Fruit fly (Drosophila melanogaster) whole organism: ENCODE measurements around the gene mRpS23.

ENCODE experiments used
- CG8478 ChIP-seq: fragments of >200 bp; optimal IDR thresholded peaks from 2 replicates; lab custom pipeline; 2018; ENCODE audit warnings: inconsistent platforms
- Dll ChIP-seq: fragments of >200 bp; optimal IDR thresholded peaks from 2 replicates; lab custom pipeline; 2017
- EcR ChIP-seq, 2 experiments: fragments of >200 bp; optimal IDR thresholded peaks; 2 replicates each; lab custom pipeline; 2017; ENCODE audit warnings: missing biosample characterization in 2 of 2, missing genetic modification characterization in 2 of 2, missing genetic modification reagents in 2 of 2
- pan ChIP-seq: fragments of >200 bp; optimal IDR thresholded peaks from 2 replicates; lab custom pipeline; 2017
- psq ChIP-seq: fragments of >200 bp; optimal IDR thresholded peaks from 2 replicates; lab custom pipeline; 2017
- usp ChIP-seq: fragments of >200 bp; optimal IDR thresholded peaks from 2 replicates; lab custom pipeline; 2017; ENCODE audit warnings: missing biosample characterization, missing genetic modification characterization, mixed read lengths

mRpS23 gene

dm6 chr2L:13835959-13836358 is 1.1 kb upstream of the mRpS23 start:
- TF ChIP-seq EcR (GFP tag; optimal IDR thresholded peaks at IDR 0.05; lab: Kevin White, UChicago): no peak
- TF ChIP-seq psq: no peak
- TF ChIP-seq Dll (lab: Kevin White, UChicago): no peak
- no peak for TF ChIP-seq pan
- no peak for TF ChIP-seq CG8478 (lab: Kevin White, UChicago)
- TF ChIP-seq usp: no peak

- TF ChIP-seq CG8478 (lab: Kevin White, UChicago) (no peak), EcR (GFP tag; optimal IDR thresholded peaks at IDR 0.05; lab: Kevin White, UChicago) (no peak), pan (no peak), Dll (lab: Kevin White, UChicago) (no peak), psq (no peak), usp (no peak)
Observed at dm6 chr2L:13833058-13833457, 1.8 kb downstream of the mRpS23 start, which contains the start of the genes GatC, PolG2 and Polr2C. Gene GatC (minus strand): TSS chr2L:13833105. Gene PolG2 (minus strand): TSS chr2L:13833105. Gene Polr2C (plus strand): TSS chr2L:13833337.

dm6 chr2L:13829540-13829939 is 5.3 kb downstream of the mRpS23 start, which contains the start of the genes Arpc1 and Orc5:
Gene Arpc1 (minus strand): TSS chr2L:13829741.
Gene Orc5 (plus strand): TSS chr2L:13829837.
- TF ChIP-seq psq (no peak), EcR (GFP tag; optimal IDR thresholded peaks at IDR 0.05; lab: Kevin White, UChicago) (no peak), CG8478 (lab: Kevin White, UChicago) (no peak), Dll (lab: Kevin White, UChicago) (no peak), pan (no peak), usp (no peak)

dm6 chr2L:13827557-13827956 is 7.3 kb downstream of the mRpS23 start, which contains the start of gene PolG1:
Gene PolG1 (minus strand): TSS chr2L:13827772.
- TF ChIP-seq pan: no peak
- TF ChIP-seq usp: no peak
- no peak for TF ChIP-seq CG8478 (lab: Kevin White, UChicago)
- TF ChIP-seq psq: no peak
- TF ChIP-seq Dll (lab: Kevin White, UChicago): no peak
- TF ChIP-seq EcR (GFP tag; optimal IDR thresholded peaks at IDR 0.05; lab: Kevin White, UChicago): no peak

DNA sequence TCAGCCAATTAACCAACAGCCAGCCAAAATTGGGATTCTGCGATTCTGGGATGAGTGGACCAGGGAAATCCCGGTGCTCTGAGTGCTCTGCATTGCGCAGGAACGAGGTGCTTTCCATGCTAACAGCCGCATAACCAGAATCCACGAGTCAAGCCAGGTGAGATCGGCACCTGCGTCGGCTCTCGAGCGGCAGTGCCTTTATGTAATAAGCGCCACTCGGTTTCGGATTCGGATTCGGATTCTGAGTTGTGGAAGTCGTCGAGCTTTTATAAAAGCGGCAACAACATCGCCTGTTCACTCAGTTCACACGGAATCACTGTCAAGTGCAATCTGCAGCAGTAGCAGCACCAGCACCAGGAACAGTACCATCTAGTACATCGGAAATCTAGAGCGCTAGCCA is 13.9 kb downstream of the mRpS23 start, which contains the start of gene b:
TSS of gene b (plus strand) at position 301 of the 400 bp plus-strand sequence.
- TF ChIP-seq usp (no peak), pan (no peak), Dll (lab: Kevin White, UChicago) (no peak), EcR (GFP tag; optimal IDR thresholded peaks at IDR 0.05; lab: Kevin White, UChicago) (no peak), psq (no peak), CG8478 (lab: Kevin White, UChicago) (no peak)

DNA sequence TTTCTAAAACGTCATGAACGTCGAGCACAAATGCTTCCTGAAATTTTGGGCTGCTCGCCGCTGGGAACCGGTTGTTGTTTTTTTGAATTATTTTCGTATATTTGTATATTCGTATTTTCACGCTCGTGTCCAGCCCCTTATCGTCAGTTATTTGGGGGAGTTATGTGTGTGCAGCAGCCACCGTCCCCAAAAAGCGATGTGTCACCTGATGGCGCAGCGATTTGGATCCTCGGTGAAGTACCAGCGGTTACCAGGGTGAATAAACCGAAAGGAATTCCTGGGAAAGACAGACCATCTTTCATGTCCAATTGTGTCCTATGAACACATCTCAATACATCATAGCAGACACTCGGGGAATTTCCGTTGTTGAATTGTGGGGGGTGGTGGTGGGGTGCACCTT is 14.7 kb downstream of the mRpS23 start:
- TF ChIP-seq pan (no peak), Dll (lab: Kevin White, UChicago) (no peak), usp (no peak), EcR (GFP tag; optimal IDR thresholded peaks at IDR 0.05; lab: Kevin White, UChicago) (no peak), psq (no peak), CG8478 (lab: Kevin White, UChicago) (no peak)

DNA sequence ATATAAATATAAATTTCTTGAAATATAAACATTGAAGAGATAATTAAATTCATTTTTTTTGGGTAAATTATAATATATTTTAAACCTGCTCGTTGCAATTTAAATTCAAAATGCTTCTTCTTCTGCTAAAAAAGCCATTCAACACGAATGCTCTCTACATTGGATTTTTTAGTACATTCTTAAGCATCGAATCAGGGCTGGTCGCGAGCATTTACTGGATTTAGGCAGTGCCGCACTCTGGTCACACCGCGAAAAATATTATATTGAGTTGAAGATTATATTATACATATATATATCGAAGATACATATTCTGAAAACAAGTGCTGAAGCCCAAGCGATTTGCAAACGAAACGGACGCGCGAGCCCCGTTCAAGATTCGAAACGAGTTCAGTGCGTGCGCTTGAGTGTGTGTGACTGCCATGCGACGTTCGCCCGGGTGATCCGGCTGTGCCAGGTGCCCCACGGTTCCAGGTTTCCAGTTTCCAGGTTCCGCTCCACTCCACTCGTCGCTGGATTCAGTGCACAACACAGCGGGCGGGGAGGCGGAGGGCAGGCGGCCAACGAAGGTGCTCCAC is 21.2 kb downstream of the mRpS23 start, which contains the start of gene Sos:
TSS of gene Sos (plus strand) at position 213 of the 575 bp plus-strand sequence.
- TF ChIP-seq Dll (lab: Kevin White, UChicago): no peak
- TF ChIP-seq CG8478 (lab: Kevin White, UChicago): no peak
- no peak for TF ChIP-seq EcR (GFP tag; optimal IDR thresholded peaks at IDR 0.05; lab: Kevin White, UChicago)
- no peak for TF ChIP-seq psq
- no peak for TF ChIP-seq pan
- TF ChIP-seq usp: no peak

- TF ChIP-seq usp: no peak
- no peak for TF ChIP-seq EcR (GFP tag; optimal IDR thresholded peaks at IDR 0.05; lab: Kevin White, UChicago)
- TF ChIP-seq Dll (lab: Kevin White, UChicago): no peak
Observed at dm6 chr2L:13813156-13813555, 21.7 kb downstream of the mRpS23 start, which contains the start of gene CG16888. Gene CG16888 (minus strand): TSS chr2L:13813256.

dm6 chr2L:13811323-13811722 is 23.5 kb downstream of the mRpS23 start, which contains the start of the genes Adat1 and CG16865:
Gene Adat1 (minus strand): TSS chr2L:13811474.
Gene CG16865 (plus strand): TSS chr2L:13811522.
- TF ChIP-seq psq: no peak
- no peak for TF ChIP-seq EcR (GFP tag; optimal IDR thresholded peaks at IDR 0.05; lab: Kevin White, UChicago)
- TF ChIP-seq CG8478 (lab: Kevin White, UChicago): no peak
- TF ChIP-seq usp: no peak
- TF ChIP-seq Dll (lab: Kevin White, UChicago): no peak
- TF ChIP-seq pan: no peak

dm6 chr2L:13807959-13808358 is 26.9 kb downstream of the mRpS23 start:
- no peak for TF ChIP-seq psq
- TF ChIP-seq CG8478 (lab: Kevin White, UChicago): no peak
- TF ChIP-seq usp: no peak
- TF ChIP-seq Dll (lab: Kevin White, UChicago): no peak
- TF ChIP-seq pan: no peak
- TF ChIP-seq EcR (GFP tag; optimal IDR thresholded peaks at IDR 0.05; lab: Kevin White, UChicago): no peak

dm6 chr2L:13807097-13807496 is 27.8 kb downstream of the mRpS23 start:
- TF ChIP-seq pan (no peak), usp (no peak), Dll (lab: Kevin White, UChicago) (no peak), CG8478 (lab: Kevin White, UChicago) (no peak), psq (no peak), EcR (GFP tag; optimal IDR thresholded peaks at IDR 0.05; lab: Kevin White, UChicago) (no peak)

- no peak for TF ChIP-seq psq
- TF ChIP-seq EcR (GFP tag; optimal IDR thresholded peaks at IDR 0.05; lab: Kevin White, UChicago): no peak
- TF ChIP-seq usp: no peak
- TF ChIP-seq Dll (lab: Kevin White, UChicago): no peak
- TF ChIP-seq pan: no peak
- no peak for TF ChIP-seq CG8478 (lab: Kevin White, UChicago)
Observed at dm6 chr2L:13805170-13805569, 29.7 kb downstream of the mRpS23 start.
